Worm (Caenorhabditis elegans): ENCODE data around the gene rib-1.
A peak's percentile ranks its signal among the peaks of the same experiment; 100 is the strongest.

Gene rib-1

DNA sequence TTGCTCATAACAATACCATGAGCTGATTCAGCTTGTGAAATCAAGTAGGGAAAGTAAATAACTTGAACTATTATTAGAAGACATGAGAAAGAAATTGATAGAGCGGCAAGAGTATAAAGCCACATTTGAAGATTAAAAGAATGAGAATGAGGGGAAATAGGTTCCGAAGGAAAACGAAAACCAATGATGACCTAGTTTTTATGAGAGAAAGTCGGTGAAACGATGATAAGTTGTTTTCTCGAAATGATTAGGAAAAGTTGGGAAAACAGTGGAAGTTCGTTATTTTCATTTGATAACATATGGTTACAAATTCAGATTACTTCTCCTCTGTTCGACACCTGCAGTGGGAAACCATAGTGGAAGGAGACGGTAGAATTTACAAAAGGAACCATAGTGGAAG, 26.8 kb upstream of the rib-1 start, which contains the start of gene col-128:
col-128 (minus strand) TSS at position 148 of the 400 bp plus-strand sequence.
- TF ChIP-seq ztf-11 (tag; optimal IDR thresholded peaks at IDR 0.05) (no peak), mml-1 (tag; optimal IDR thresholded peaks at IDR 0.05) (no peak), ceh-9 (tag; optimal IDR thresholded peaks at IDR 0.05) (no peak), nhr-23 (tag; optimal IDR thresholded peaks at IDR 0.05) (peak; percentile 42)

DNA sequence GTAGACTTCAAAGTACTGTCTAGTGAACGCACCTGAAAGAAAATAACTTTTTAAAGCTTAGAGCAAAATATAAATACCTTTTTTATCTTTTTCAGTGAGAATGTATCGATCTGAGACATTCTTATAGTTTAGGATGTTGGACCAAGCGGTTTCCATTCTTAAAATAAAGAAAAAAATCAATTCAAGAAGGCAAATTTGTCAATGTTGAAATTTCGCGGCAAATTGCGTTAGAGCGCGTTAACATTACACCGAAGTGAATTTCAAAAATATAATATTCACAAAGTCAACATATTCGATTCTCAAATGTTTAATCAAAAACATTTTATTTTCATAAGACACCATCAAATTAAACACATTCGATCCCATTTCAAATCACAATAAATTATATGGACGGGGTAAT, 16.9 kb upstream of the rib-1 start, which contains the start of gene F12F6.7:
F12F6.7 (minus strand) TSS at position 157 of the 400 bp plus-strand sequence.
- TF ChIP-seq jun-1 (tag; optimal IDR thresholded peaks at IDR 0.05) (no peak), egl-5 (tag; optimal IDR thresholded peaks at IDR 0.05) (no peak), aly-2 (tag; optimal IDR thresholded peaks at IDR 0.05) (peak; percentile 79), nfya-1 (tag; optimal IDR thresholded peaks at IDR 0.05; ENCODE audit: insufficient read depth) (no peak), ceh-9 (tag; optimal IDR thresholded peaks at IDR 0.05) (no peak)

DNA sequence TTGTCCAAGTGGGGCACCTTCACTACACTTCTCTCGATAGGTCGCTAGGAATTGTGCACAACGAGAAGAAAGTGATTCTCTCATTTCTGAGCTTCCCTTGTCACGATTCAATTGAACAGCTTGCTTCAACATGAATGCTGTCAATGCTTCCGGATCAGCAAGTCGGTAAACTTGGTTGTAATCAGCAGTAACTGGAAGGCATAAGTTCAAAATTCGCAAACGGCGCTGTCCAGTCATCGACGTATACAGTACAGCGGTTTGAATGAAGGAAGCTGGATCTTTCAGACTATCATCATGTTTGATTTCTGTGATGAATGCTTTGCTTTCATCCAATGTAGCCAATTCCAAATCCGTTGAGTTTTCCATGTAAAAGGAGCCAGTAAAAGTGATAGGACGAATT, 15.5 kb upstream of the rib-1 start:
- TF ChIP-seq nhr-11 (tag; optimal IDR thresholded peaks at IDR 0.05) (no peak), nhr-12 (tag; optimal IDR thresholded peaks at IDR 0.05) (no peak), lsy-12 (tag; optimal IDR thresholded peaks at IDR 0.05) (no peak), nfya-1 (tag; optimal IDR thresholded peaks at IDR 0.05; ENCODE audit: insufficient read depth) (no peak), ceh-82 (tag; optimal IDR thresholded peaks at IDR 0.05) (no peak), nhr-25 (tag; optimal IDR thresholded peaks at IDR 0.05) (no peak), tbx-2 (tag; optimal IDR thresholded peaks at IDR 0.05) (no peak), nhr-28 (tag; optimal IDR thresholded peaks at IDR 0.05) (no peak), ztf-4 (tag; optimal IDR thresholded peaks at IDR 0.05) (no peak), nhr-76 (tag; optimal IDR thresholded peaks at IDR 0.05) (no peak)

DNA sequence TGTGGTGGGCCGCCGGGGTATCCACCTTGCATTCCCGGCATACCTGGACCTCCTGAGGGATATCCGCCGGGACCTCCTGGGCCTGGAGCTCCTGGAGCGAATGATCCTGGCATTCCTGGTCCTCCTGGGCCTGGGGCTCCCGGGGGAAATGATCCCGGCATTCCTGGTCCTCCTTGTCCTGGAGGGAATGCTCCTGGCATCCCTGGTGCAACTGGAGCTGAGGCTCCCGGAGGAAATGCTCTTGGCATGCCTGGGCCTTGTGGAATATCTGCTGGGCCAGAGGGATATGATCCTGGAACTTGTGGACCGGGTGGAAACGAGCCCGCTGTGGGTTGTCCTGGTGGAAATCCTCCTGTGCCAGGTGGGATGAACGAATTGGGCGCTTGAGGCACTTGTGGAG, 13.6 kb upstream of the rib-1 start:
- TF ChIP-seq ceh-16 (tag; optimal IDR thresholded peaks at IDR 0.05) (no peak), nhr-23 (tag; optimal IDR thresholded peaks at IDR 0.05) (no peak), ceh-28 (tag; optimal IDR thresholded peaks at IDR 0.05) (no peak), fkh-10 (GFP tag; optimal IDR thresholded peaks at IDR 0.05) (no peak), elt-2 (tag; optimal IDR thresholded peaks at IDR 0.05) (no peak), skn-1 (tag; optimal IDR thresholded peaks at IDR 0.05) (no peak), egl-5 (tag; optimal IDR thresholded peaks at IDR 0.05) (no peak), eor-1 (tag; optimal IDR thresholded peaks at IDR 0.05) (no peak)

DNA sequence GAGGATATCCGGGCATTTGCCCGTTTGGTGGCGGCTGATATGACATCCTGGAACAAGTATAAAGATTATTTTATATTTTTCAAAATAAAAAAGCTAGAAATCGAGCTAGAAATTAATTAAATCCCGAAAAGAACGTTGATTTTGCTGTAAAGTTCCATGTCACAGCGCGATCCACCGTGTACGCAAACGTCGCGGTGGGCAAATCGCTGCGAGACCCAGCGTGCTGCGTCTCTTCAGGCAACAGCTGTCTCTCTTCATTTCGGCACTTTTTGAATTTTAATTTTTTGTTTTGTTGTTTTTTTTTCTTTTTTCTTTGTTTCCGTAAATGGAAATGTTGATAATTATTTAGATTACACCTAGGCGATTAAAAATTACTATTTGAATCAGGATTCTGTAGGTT, 12.4 kb upstream of the rib-1 start, which contains the start of gene sec-24.1:
sec-24.1 (minus strand) TSS at position 49 of the 400 bp plus-strand sequence.
- TF ChIP-seq mml-1 (tag; optimal IDR thresholded peaks at IDR 0.05) (no peak), unc-39 (tag; optimal IDR thresholded peaks at IDR 0.05) (no peak), nhr-23 (tag; optimal IDR thresholded peaks at IDR 0.05) (peak; percentile 93), fkh-10 (GFP tag; optimal IDR thresholded peaks at IDR 0.05) (peak; percentile 47), eor-1 (tag; optimal IDR thresholded peaks at IDR 0.05) (no peak), fos-1 (tag; optimal IDR thresholded peaks at IDR 0.05) (peak; percentile 31), skn-1 (tag; optimal IDR thresholded peaks at IDR 0.05) (peak; percentile 86), nhr-28 (tag; optimal IDR thresholded peaks at IDR 0.05) (no peak), fkh-2 (tag; optimal IDR thresholded peaks at IDR 0.05) (no peak), nfya-1 (tag; optimal IDR thresholded peaks at IDR 0.05; ENCODE audit: insufficient read depth) (peak; percentile 97), ztf-11 (tag; optimal IDR thresholded peaks at IDR 0.05) (no peak), R02D3.7 (tag; optimal IDR thresholded peaks at IDR 0.05) (peak; percentile 87), unc-62 (GFP tag; optimal IDR thresholded peaks at IDR 0.05) (no peak), elt-3 (tag; optimal IDR thresholded peaks at IDR 0.05) (peak in 1 of 3 experiments; percentile 67), nhr-12 (tag; optimal IDR thresholded peaks at IDR 0.05) (no peak), nhr-77 (tag; optimal IDR thresholded peaks at IDR 0.05) (peak; percentile 72), lin-15B (tag; optimal IDR thresholded peaks at IDR 0.05) (peak; percentile 78), elt-2 (tag; optimal IDR thresholded peaks at IDR 0.05) (peak; percentile 54), nhr-43 (tag; optimal IDR thresholded peaks at IDR 0.05; ENCODE audit: poor library complexity, severe bottlenecking) (peak; percentile 93), ztf-4 (tag; optimal IDR thresholded peaks at IDR 0.05) (no peak), nhr-67 (tag; optimal IDR thresholded peaks at IDR 0.05) (no peak), pqm-1 (tag; optimal IDR thresholded peaks at IDR 0.05) (peak; percentile 65), nhr-11 (tag; optimal IDR thresholded peaks at IDR 0.05) (no peak), mdl-1 (tag; optimal IDR thresholded peaks at IDR 0.05) (peak; percentile 36), nhr-76 (tag; optimal IDR thresholded peaks at IDR 0.05) (no peak), ceh-16 (tag; optimal IDR thresholded peaks at IDR 0.05) (no peak), jun-1 (tag; optimal IDR thresholded peaks at IDR 0.05) (peak; percentile 68), pha-4 (tag; optimal IDR thresholded peaks at IDR 0.05) (peak; percentile 94), tbx-2 (tag; optimal IDR thresholded peaks at IDR 0.05) (peak; percentile 61), ama-1 (optimal IDR thresholded peaks at IDR 0.05) (no peak), lsy-12 (tag; optimal IDR thresholded peaks at IDR 0.05) (peak; percentile 89), nhr-25 (tag; optimal IDR thresholded peaks at IDR 0.05) (peak; percentile 84), hmg-11 (tag; optimal IDR thresholded peaks at IDR 0.05) (peak; percentile 89), egl-27 (tag; optimal IDR thresholded peaks at IDR 0.05) (no peak), snpc-4 (tag; optimal IDR thresholded peaks at IDR 0.05) (peak; percentile 67), sea-2 (GFP tag; optimal IDR thresholded peaks at IDR 0.05) (no peak), daf-12 (tag; optimal IDR thresholded peaks at IDR 0.05) (no peak), lin-39 (tag; optimal IDR thresholded peaks at IDR 0.05) (peak; percentile 88)

Data from whole organism, L3 larva.